Fruit fly (Drosophila melanogaster) whole organism, pupa: ENCODE measurements around the gene EMC6.

Experiments
- CG10348 ChIP-seq: fragments of 200-800 bp; sonication (Bioruptor generic); IDR thresholded peaks from 2 replicates; pipeline ENCODE4 v1.3.6; 2022; ENCODE audit warnings: missing biosample characterization, missing genetic modification characterization
- CG12605 ChIP-seq: fragments of 200-800 bp; sonication (Bioruptor generic); IDR thresholded peaks from 2 replicates; pipeline ENCODE4 v1.3.6; 2022; ENCODE audit warnings: missing biosample characterization, missing genetic modification characterization
- CG13204 ChIP-seq: fragments of 200-800 bp; sonication (Bioruptor generic); optimal IDR thresholded peaks from 2 replicates; lab custom pipeline; 2018; ENCODE audit warnings: missing biosample characterization, mild to moderate bottlenecking, missing genetic modification characterization, moderate library complexity
- CG14655 ChIP-seq: fragments of 200-800 bp; sonication (Bioruptor generic); optimal IDR thresholded peaks from 3 replicates; lab custom pipeline; 2017; ENCODE audit warnings: mild to moderate bottlenecking, missing biosample characterization, missing genetic modification reagents, missing genetic modification characterization
- CG8159 ChIP-seq: fragments of 200-800 bp; sonication (Bioruptor generic); optimal IDR thresholded peaks from 3 replicates; lab custom pipeline; 2018; ENCODE audit warnings: missing biosample characterization, mild to moderate bottlenecking, missing genetic modification characterization, moderate library complexity
- CG9948 ChIP-seq: fragments of 200-800 bp; sonication (Bioruptor generic); optimal IDR thresholded peaks from 2 replicates; lab custom pipeline; 2018; ENCODE audit warnings: missing biosample characterization, mild to moderate bottlenecking, missing genetic modification characterization, moderate library complexity
- EcR ChIP-seq: fragments of 200-800 bp; sonication (Bioruptor generic); optimal IDR thresholded peaks from 3 replicates; lab custom pipeline; 2019; ENCODE audit warnings: missing biosample characterization, missing genetic modification characterization, mild to moderate bottlenecking, moderate library complexity, missing genetic modification reagents
- Ets98B ChIP-seq: fragments of 200-800 bp; sonication (Bioruptor generic); IDR thresholded peaks from 2 replicates; pipeline ENCODE4 v1.3.6; 2022; ENCODE audit warnings: missing biosample characterization, missing genetic modification characterization
- Pif1B ChIP-seq: fragments of 200-800 bp; sonication (Bioruptor generic); optimal IDR thresholded peaks from 3 replicates; lab custom pipeline; 2016; ENCODE audit warnings: missing biosample characterization, missing genetic modification characterization

DNA sequence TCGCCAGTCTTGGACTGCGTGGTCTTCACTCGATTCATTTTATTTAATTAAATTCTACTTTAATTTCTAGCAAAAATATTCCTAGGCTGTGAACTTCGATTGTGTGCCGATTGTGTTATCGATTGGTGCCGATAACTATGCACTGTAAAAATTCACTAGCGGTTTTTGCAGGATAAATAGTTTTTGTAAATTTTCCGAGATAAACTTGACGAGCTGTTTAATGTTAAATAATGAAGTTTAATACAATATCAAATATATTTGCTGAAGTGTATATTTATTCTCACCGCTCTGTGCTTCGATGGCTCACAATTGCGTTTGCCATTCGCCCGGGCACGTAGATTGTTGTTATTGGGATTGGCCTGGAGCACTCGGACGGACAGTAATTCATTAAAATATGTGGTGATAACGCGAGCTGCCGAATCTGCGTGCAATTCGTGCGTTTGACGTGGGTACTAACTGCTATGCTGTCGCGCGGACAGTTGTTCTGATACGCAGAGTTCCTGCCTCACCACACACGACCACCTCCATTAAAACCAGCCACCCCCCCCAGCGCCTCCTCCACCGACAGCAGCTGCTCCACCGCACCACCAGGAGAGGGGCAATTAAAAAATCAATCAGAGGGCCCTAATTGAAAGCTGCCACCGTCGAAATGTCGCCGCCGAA is at the start of gene EMC6, which contains the start of gene Hr96:
- peak; percentile 84 for TF ChIP-seq CG9948
- TF ChIP-seq Ets98B: peak; percentile 94
- peak; percentile 89 for TF ChIP-seq Pif1B (GFP tag; lab: Kevin White, UChicago)
- peak; percentile 88 for TF ChIP-seq CG8159 (tag; lab: Kevin White, UChicago)
- peak; percentile 18 for TF ChIP-seq EcR (GFP tag; lab: Kevin White, UChicago)
- no peak for TF ChIP-seq CG13204 (GFP tag; lab: Kevin White, UChicago)
- 0 out of 2 replicates have a peak, but pooled peaks have one; percentile 28 for TF ChIP-seq CG10348 (GFP tag; lab: Robert Waterston, UW)
- TF ChIP-seq CG12605: peak; percentile 69; the same call in 1 of the 2 replicates
- no peak for TF ChIP-seq CG14655
